Worm (Caenorhabditis elegans): ENCODE measurements around the gene mcm-3.
"Not testable (repeated sequence)": the region's sequence is repeated elsewhere in the genome, so short reads cannot be mapped to it uniquely, and the experiment has no call there.

Gene mcm-3

ce11 chrV:15059534-15059933, at the start of gene mcm-3, which contains the start of gene C25D7.15:
TSS of gene mcm-3 (minus strand) at chrV:15059599.
TSS of gene C25D7.15 (plus strand) at chrV:15059808.
- TF ChIP-seq elt-3 (tag; optimal IDR thresholded peaks at IDR 0.05): peak in 1 of 6 experiments; percentile 8
- TF ChIP-seq swsn-7 (tag; optimal IDR thresholded peaks at IDR 0.05): peak; percentile 26
- TF ChIP-seq blmp-1 (tag; optimal IDR thresholded peaks at IDR 0.05): peak; percentile 33
- peak; percentile 13 for TF ChIP-seq lin-15B (tag; optimal IDR thresholded peaks at IDR 0.05)
- TF ChIP-seq rnt-1 (tag; optimal IDR thresholded peaks at IDR 0.05): peak; percentile 31
- TF ChIP-seq dpl-1 (GFP tag; optimal IDR thresholded peaks at IDR 0.05): peak; percentile 82 to 89 (median 85)
- TF ChIP-seq fos-1 (tag; optimal IDR thresholded peaks at IDR 0.05): no peak
- TF ChIP-seq ztf-11 (tag; optimal IDR thresholded peaks at IDR 0.05): no peak
- TF ChIP-seq nhr-90 (tag; optimal IDR thresholded peaks at IDR 0.05; ENCODE audit: poor library complexity): peak; percentile 41
- peak; percentile 13 for TF ChIP-seq nhr-20 (tag; optimal IDR thresholded peaks at IDR 0.05)
- TF ChIP-seq lsy-2 (tag; optimal IDR thresholded peaks at IDR 0.05): peak; percentile 17 to 47
- TF ChIP-seq F16B12.6 (tag; optimal IDR thresholded peaks at IDR 0.05): peak; percentile 88
- peak; percentile 6 for TF ChIP-seq tbx-2 (tag; optimal IDR thresholded peaks at IDR 0.05)
- no peak for TF ChIP-seq egl-27 (tag; optimal IDR thresholded peaks at IDR 0.05)
- TF ChIP-seq C16A3.4 (tag; optimal IDR thresholded peaks at IDR 0.05): peak; percentile 34
- peak; percentile 25 for TF ChIP-seq nhr-47 (tag; optimal IDR thresholded peaks at IDR 0.05)
- TF ChIP-seq skn-1 (tag; optimal IDR thresholded peaks at IDR 0.05): peak; percentile 37
- TF ChIP-seq unc-130 (tag; optimal IDR thresholded peaks at IDR 0.05): peak; percentile 67
- peak; percentile 71 to 90 for TF ChIP-seq lin-35 (GFP tag; optimal IDR thresholded peaks at IDR 0.05)
- TF ChIP-seq nhr-11 (tag; optimal IDR thresholded peaks at IDR 0.05): no peak
- TF ChIP-seq irx-1 (tag; optimal IDR thresholded peaks at IDR 0.05): no peak
- TF ChIP-seq snu-23 (GFP tag; optimal IDR thresholded peaks at IDR 0.05): peak; percentile 49
- TF ChIP-seq mep-1 (tag; optimal IDR thresholded peaks at IDR 0.05): peak; percentile 49
- no peak for TF ChIP-seq zip-4 (GFP tag; optimal IDR thresholded peaks at IDR 0.05)
- TF ChIP-seq efl-1 (optimal IDR thresholded peaks at IDR 0.05): peak; percentile 67 to 87
- TF ChIP-seq efl-1 (GFP tag; optimal IDR thresholded peaks at IDR 0.05 in 1 of 2): peak; percentile 88 to 98
- TF ChIP-seq nhr-85 (tag): peak; percentile 38
- TF ChIP-seq aha-1 (tag; optimal IDR thresholded peaks at IDR 0.05): no peak
- peak; percentile 55 for TF ChIP-seq nhr-71 (tag; optimal IDR thresholded peaks at IDR 0.05)

DNA sequence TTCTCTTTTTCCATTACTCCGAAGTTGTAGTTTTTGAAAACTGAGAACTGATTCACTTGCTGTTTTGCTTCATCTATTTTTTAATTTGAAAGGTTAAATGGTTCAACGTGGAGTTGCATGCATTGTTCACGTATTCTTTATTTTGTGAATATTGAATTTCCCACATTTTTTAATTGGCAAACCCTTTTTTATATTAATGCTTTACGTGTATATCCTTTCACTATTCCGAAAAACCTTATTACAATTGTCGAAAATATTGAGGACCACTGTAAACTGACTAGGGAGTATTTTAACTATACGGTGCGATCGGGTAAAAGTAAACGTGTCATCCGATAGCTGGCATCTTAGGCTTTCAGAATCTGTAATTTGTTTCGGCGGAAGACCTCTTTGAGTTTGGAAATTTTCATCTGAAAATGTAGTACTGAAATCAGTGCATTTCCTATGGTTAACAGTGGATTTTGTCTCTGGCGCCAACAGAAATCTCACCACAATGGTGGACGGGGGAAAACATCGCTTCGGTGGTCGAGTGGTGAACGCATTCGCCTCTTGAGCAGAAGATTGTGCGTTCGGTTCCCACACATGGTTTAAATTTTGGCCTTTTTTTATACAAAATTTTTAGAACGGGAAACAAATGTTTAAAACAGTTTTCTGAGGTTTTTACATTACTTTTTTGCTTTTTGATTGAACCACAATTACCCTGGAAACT, 46.6 kb upstream of the mcm-3 start, which contains the start of gene C01G10.14:
C01G10.14 (minus strand) TSS at position 51 of the 706 bp plus-strand sequence.
- TF ChIP-seq unc-130 (tag; optimal IDR thresholded peaks at IDR 0.05); efl-3 (GFP tag; optimal IDR thresholded peaks at IDR 0.05); isw-1 (GFP tag; IDR thresholded peaks at IDR 0.05): not testable (repeated sequence)

DNA sequence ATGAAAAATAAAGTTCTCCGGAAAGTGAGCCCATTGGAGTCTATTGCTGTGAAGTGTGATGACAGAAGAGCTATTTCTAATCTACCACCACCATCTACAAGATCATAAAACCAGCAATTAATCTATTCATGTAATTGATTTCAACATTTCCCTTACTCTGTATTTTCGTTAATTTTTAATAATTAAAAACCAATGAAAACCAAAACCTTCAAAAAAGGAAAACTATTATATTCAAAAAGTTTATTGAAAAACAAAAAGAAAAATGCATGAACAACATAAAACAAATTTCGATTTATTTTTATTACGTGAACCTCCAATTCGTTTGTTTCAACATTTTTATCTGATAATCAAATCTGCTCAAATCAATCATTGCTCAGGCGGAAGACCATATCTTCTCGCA, 40.0 kb upstream of the mcm-3 start, which contains the start of gene C01G10.1:
C01G10.1 (plus strand) TSS at position 301 of the 400 bp plus-strand sequence.
- TF ChIP-seq lir-3 (tag; optimal IDR thresholded peaks at IDR 0.05; ENCODE audit: poor library complexity) (no peak), irx-1 (tag; optimal IDR thresholded peaks at IDR 0.05) (no peak), hlh-17 (GFP tag; optimal IDR thresholded peaks at IDR 0.05; ENCODE audit: borderline replicate concordance) (no peak), efl-3 (GFP tag; optimal IDR thresholded peaks at IDR 0.05) (no peak), nhr-84 (tag; optimal IDR thresholded peaks at IDR 0.05) (no peak)

DNA sequence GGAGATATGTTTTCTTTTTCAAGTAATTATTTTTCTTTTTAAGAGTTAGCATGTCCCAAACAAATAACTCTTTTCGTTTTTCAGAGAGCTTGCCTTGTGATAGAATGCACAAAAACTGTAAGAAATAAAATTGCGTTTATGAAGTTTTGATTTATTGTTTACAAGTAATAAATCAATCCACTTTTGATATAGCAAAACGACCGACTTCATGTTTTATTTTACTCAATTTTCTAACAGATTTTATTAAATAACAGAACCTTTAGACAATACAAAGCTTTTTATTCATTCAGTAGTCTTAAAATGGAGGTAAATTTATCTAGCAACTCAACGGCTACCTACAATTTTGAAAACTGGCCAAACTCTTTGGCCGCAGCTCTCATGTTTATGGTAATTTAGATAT, 35.4 kb upstream of the mcm-3 start, which contains the start of gene srx-78:
srx-78 (plus strand) TSS at position 301 of the 400 bp plus-strand sequence.
- TF ChIP-seq xbp-1 (tag; optimal IDR thresholded peaks at IDR 0.05): no peak
- TF ChIP-seq pqm-1 (tag; optimal IDR thresholded peaks at IDR 0.05): no peak
- no peak for TF ChIP-seq lsy-2 (tag; optimal IDR thresholded peaks at IDR 0.05)
- no peak for TF ChIP-seq nhr-237 (tag; optimal IDR thresholded peaks at IDR 0.05)
- no peak for TF ChIP-seq grh-1 (GFP tag; IDR thresholded peaks at IDR 0.05)

Data from whole organism, L1 larva.